Fruit fly (Drosophila melanogaster) whole organism, prepupa: Measurements from ENCODE around the gene CG15035.
A peak's percentile ranks its signal among the peaks of the same experiment; 100 is the strongest.

Experiments used
- Blimp-1 ChIP-seq: fragments of 200-800 bp; sonication (Bioruptor generic); optimal IDR thresholded peaks from 3 replicates; lab custom pipeline; 2017; ENCODE audit warnings: missing biosample characterization, missing genetic modification characterization, mild to moderate bottlenecking, moderate library complexity, missing genetic modification reagents
- CG10669 ChIP-seq: fragments of 200-800 bp; sonication (Bioruptor generic); optimal IDR thresholded peaks from 3 replicates; lab custom pipeline; 2018; ENCODE audit warnings: missing biosample characterization, mild to moderate bottlenecking, missing genetic modification characterization, moderate library complexity
- CG11294 ChIP-seq: fragments of 200-800 bp; sonication (Bioruptor generic); IDR thresholded peaks from 2 replicates; pipeline ENCODE4 v1.3.6; 2022; ENCODE audit warnings: missing biosample characterization, missing genetic modification characterization
- CG11902 ChIP-seq: fragments of 200-800 bp; sonication (Bioruptor generic); optimal IDR thresholded peaks from 3 replicates; lab custom pipeline; 2016; ENCODE audit warnings: missing biosample characterization, missing genetic modification characterization
- CG15336 ChIP-seq: fragments of 200-800 bp; sonication (Bioruptor generic); IDR thresholded peaks from 2 replicates; pipeline ENCODE4 v1.3.6; 2022; ENCODE audit warnings: missing biosample characterization, missing genetic modification characterization
- CG1621 ChIP-seq: fragments of 200-800 bp; sonication (Bioruptor generic); optimal IDR thresholded peaks from 3 replicates; lab custom pipeline; 2018; ENCODE audit warnings: missing biosample characterization, mild to moderate bottlenecking, missing genetic modification characterization
- CG3032 ChIP-seq: fragments of 200-800 bp; optimal IDR thresholded peaks from 2 replicates; lab custom pipeline; 2019; ENCODE audit warnings: missing biosample characterization, mild to moderate bottlenecking, missing genetic modification characterization, moderate library complexity
- CG31627 ChIP-seq: fragments of 200-800 bp; sonication (Bioruptor generic); optimal IDR thresholded peaks from 3 replicates; lab custom pipeline; 2016; ENCODE audit warnings: missing biosample characterization, missing genetic modification characterization
- CG34406 ChIP-seq: fragments of 200-800 bp; sonication (Bioruptor generic); optimal IDR thresholded peaks from 3 replicates; lab custom pipeline; 2016; ENCODE audit warnings: missing biosample characterization, missing genetic modification characterization
- CG3919 ChIP-seq: fragments of 200-800 bp; sonication (Bioruptor generic); optimal IDR thresholded peaks from 3 replicates; lab custom pipeline; 2016; ENCODE audit warnings: missing biosample characterization, missing genetic modification characterization
- CG4318 ChIP-seq: fragments of 200-800 bp; sonication (Bioruptor generic); optimal IDR thresholded peaks from 3 replicates; lab custom pipeline; 2017; ENCODE audit warnings: missing biosample characterization, mild to moderate bottlenecking, missing genetic modification characterization
- CG6163 ChIP-seq: fragments of 200-800 bp; sonication (Bioruptor generic); IDR thresholded peaks from 3 replicates; pipeline ENCODE4 v1.3.6; 2022; ENCODE audit warnings: missing biosample characterization, missing genetic modification characterization
- CG6276 ChIP-seq: fragments of 200-800 bp; sonication (Bioruptor generic); optimal IDR thresholded peaks from 2 replicates; lab custom pipeline; 2017; ENCODE audit warnings: missing biosample characterization, mild to moderate bottlenecking, missing genetic modification characterization
- CG6808 ChIP-seq: fragments of 200-800 bp; sonication (Bioruptor generic); optimal IDR thresholded peaks from 3 replicates; lab custom pipeline; 2017; ENCODE audit warnings: missing biosample characterization, missing genetic modification characterization, mild to moderate bottlenecking, moderate library complexity, missing genetic modification reagents
- CG7368 ChIP-seq: fragments of 200-800 bp; sonication (Bioruptor generic); optimal IDR thresholded peaks from 3 replicates; lab custom pipeline; 2016; ENCODE audit warnings: missing biosample characterization, missing genetic modification characterization
- CG8119 ChIP-seq: fragments of 200-800 bp; sonication (Bioruptor generic); IDR thresholded peaks from 3 replicates; pipeline ENCODE4 v1.3.6; 2022; ENCODE audit warnings: missing biosample characterization, missing genetic modification characterization
- CG8632 ChIP-seq: fragments of 200-800 bp; sonication (Bioruptor generic); optimal IDR thresholded peaks from 3 replicates; lab custom pipeline; 2016; ENCODE audit warnings: missing biosample characterization, missing genetic modification characterization
- CG9139 ChIP-seq: fragments of 200-800 bp; sonication (Bioruptor generic); optimal IDR thresholded peaks from 3 replicates; lab custom pipeline; 2017; ENCODE audit warnings: missing biosample characterization, mild to moderate bottlenecking, missing genetic modification characterization
- Eip75B ChIP-seq: fragments of 200-800 bp; sonication (Bioruptor generic); optimal IDR thresholded peaks from 3 replicates; lab custom pipeline; 2016; ENCODE audit warnings: missing biosample characterization, missing genetic modification characterization
- Eip78C ChIP-seq: fragments of 200-800 bp; sonication (Bioruptor generic); peaks from one replicate; lab custom pipeline; 2016; ENCODE audit warnings: missing biosample characterization, missing genetic modification characterization
- Gug ChIP-seq: fragments of 200-800 bp; sonication (Bioruptor generic); IDR thresholded peaks from 2 replicates; pipeline ENCODE4 v1.3.6; 2022; ENCODE audit warnings: missing biosample characterization, missing genetic modification characterization
- Hr39 ChIP-seq: fragments of 200-800 bp; sonication (Bioruptor generic); optimal IDR thresholded peaks from 2 replicates; lab custom pipeline; 2016; ENCODE audit warnings: missing biosample characterization, missing genetic modification characterization
- Hr4 ChIP-seq: fragments of 200-800 bp; sonication (Bioruptor generic); optimal IDR thresholded peaks from 3 replicates; lab custom pipeline; 2016; ENCODE audit warnings: missing biosample characterization, missing genetic modification characterization
- Lpt ChIP-seq: fragments of 200-800 bp; sonication (Bioruptor generic); optimal IDR thresholded peaks from 3 replicates; lab custom pipeline; 2016; ENCODE audit warnings: missing biosample characterization, missing genetic modification characterization
- OdsH ChIP-seq: fragments of 200-800 bp; sonication (Bioruptor generic); optimal IDR thresholded peaks from 3 replicates; lab custom pipeline; 2016; ENCODE audit warnings: missing biosample characterization, missing genetic modification characterization
- Sox102F ChIP-seq: fragments of 200-800 bp; sonication (Bioruptor generic); optimal IDR thresholded peaks from 2 replicates; lab custom pipeline; 2016; ENCODE audit warnings: missing biosample characterization, mild to moderate bottlenecking, missing genetic modification characterization
- Sox15 ChIP-seq: fragments of 200-800 bp; sonication (Bioruptor generic); optimal IDR thresholded peaks from 3 replicates; lab custom pipeline; 2016; ENCODE audit warnings: missing biosample characterization, missing genetic modification characterization
- achi ChIP-seq: fragments of 200-800 bp; sonication (Bioruptor generic); optimal IDR thresholded peaks from 3 replicates; lab custom pipeline; 2016; ENCODE audit warnings: missing biosample characterization, missing genetic modification characterization
- fd59A ChIP-seq: fragments of 200-800 bp; sonication (Bioruptor generic); optimal IDR thresholded peaks from 2 replicates; lab custom pipeline; 2017; ENCODE audit warnings: missing biosample characterization, mild to moderate bottlenecking, missing genetic modification characterization, missing genetic modification reagents
- fd85E ChIP-seq: fragments of 200-800 bp; sonication (Bioruptor generic); optimal IDR thresholded peaks from 3 replicates; lab custom pipeline; 2016; ENCODE audit warnings: missing biosample characterization, missing genetic modification characterization
- fkh ChIP-seq: fragments of 200-800 bp; sonication (Bioruptor generic); optimal IDR thresholded peaks from 3 replicates; lab custom pipeline; 2017; ENCODE audit warnings: missing biosample characterization, mild to moderate bottlenecking, missing genetic modification characterization, moderate library complexity
- lz ChIP-seq: fragments of 200-800 bp; sonication (Bioruptor generic); optimal IDR thresholded peaks from 3 replicates; lab custom pipeline; 2016; ENCODE audit warnings: missing biosample characterization, missing genetic modification characterization
- pdm3 ChIP-seq: fragments of 200-800 bp; sonication (Bioruptor generic); optimal IDR thresholded peaks from 3 replicates; lab custom pipeline; 2016; ENCODE audit warnings: missing biosample characterization, missing genetic modification characterization
- ss ChIP-seq, 2 experiments: fragments of 200-800 bp; sonication (Bioruptor generic); optimal IDR thresholded peaks; 2 replicates in 1 of 2; 3 replicates in 1 of 2; lab custom pipeline; 2017 to 2018; ENCODE audit warnings: mild to moderate bottlenecking in 2 of 2, missing biosample characterization in 2 of 2, missing genetic modification characterization in 2 of 2, moderate library complexity in 1 of 2
- svp ChIP-seq: fragments of 200-800 bp; sonication (Bioruptor generic); peaks from one replicate; lab custom pipeline; 2016; ENCODE audit warnings: missing biosample characterization, missing genetic modification characterization

CG15035 gene

DNA sequence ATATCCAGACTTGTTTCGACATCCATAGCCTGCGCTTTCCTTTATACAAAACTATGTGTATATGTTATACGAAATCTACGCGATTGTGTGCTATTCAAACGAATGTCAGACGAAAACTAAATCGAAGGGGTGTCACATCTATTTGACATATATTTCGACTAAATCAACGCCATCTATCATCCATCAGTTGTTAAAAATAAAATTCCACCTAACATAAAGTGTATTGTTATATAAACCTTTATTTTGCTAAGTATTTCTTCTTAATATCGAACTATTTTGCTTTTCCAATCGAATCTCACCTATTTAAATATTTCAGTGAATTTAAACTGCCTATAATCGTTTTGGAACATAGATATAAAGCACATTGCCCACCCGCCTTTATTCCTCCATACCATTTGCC is at the start of gene CG15035:
TSS of gene CG15035 (minus strand) at position 101 of the 400 bp plus-strand sequence.
- no peak for TF ChIP-seq fd85E
- no peak for TF ChIP-seq Hr4 (GFP tag; lab: Kevin White, UChicago)
- TF ChIP-seq CG9139, result no peak
- no peak for TF ChIP-seq CG7368
- no peak for TF ChIP-seq Blimp-1 (GFP tag; lab: Kevin White, UChicago)
- TF ChIP-seq Sox15, result no peak
- no peak for TF ChIP-seq CG3919 (GFP tag; lab: Kevin White, UChicago)

DNA sequence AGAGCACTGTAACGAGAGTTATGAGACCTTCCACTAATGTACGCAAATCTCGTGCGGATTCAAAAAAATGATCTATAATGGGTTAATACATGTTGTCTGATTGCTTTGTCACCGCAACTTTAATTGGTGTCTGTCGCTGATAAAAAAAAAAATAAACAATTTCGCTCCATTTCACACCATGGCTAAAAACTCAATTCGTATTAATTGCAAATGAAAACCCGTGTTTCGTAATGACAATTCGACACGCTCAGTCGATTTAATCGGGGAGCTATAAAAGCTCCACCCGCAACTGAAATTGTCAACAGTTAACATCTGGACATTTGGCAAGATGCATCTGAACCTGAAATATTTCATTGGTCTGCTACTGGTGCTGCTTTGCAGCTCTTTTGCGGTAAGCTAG is 48.9 kb upstream of the CG15035 start, which contains the start of gene CG11368:
TSS of gene CG11368 (plus strand) at position 301 of the 400 bp plus-strand sequence.
- no peak for TF ChIP-seq Sox102F (GFP tag; lab: Kevin White, UChicago)
- no peak for TF ChIP-seq CG6276

DNA sequence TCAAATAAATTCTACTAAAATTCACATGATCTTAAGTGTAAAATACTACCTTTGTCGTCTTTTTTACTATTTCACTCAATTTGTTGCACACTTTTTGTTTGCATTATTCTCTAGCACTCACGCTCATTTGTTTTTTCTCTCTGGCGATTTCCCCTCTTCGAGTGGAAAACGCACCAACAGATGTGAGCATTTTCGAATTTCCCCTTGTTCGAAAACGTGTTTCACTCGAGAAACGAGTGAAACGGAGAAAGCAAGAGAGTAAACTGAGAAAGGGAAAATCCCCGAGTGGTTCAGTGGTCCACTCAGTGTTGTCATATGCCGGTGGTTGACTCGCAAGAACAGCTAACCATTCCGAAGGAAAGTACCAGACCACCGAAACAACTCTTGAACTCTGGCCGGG is 42.0 kb upstream of the CG15035 start:
- TF ChIP-seq CG6276, result peak; percentile 3
- TF ChIP-seq CG6163 (GFP tag; lab: Robert Waterston, UW), result no peak
- no peak for TF ChIP-seq CG7368
- TF ChIP-seq OdsH, result no peak
- TF ChIP-seq Eip78C (GFP tag; lab: Kevin White, UChicago), result no peak
- TF ChIP-seq, all 60 proteins: peak for 1

DNA sequence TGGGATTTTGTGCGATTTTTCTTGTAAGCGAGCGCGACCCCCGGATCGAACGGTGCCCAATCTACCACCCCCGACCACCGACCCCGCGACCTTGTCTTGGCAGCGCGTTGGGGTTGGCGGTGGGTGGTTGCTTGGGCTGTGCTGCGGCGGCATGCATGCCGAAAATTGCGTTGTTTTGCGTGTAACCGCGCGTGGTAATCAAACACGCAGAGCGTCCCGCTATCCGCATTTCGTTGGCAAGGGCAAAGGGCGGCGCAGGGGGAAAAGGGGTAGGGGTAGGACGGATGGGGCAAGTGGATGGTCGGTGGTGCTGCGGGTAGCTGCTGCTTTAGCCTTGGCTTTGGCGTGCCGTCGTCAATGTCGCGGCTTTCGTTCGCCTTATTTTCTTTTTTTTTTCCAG is 29.4 kb upstream of the CG15035 start:
- TF ChIP-seq svp (GFP tag; lab: Kevin White, UChicago), result no peak
- no peak for TF ChIP-seq ss (GFP tag; optimal IDR thresholded peaks at IDR 0.05; lab: Kevin White, UChicago)

DNA sequence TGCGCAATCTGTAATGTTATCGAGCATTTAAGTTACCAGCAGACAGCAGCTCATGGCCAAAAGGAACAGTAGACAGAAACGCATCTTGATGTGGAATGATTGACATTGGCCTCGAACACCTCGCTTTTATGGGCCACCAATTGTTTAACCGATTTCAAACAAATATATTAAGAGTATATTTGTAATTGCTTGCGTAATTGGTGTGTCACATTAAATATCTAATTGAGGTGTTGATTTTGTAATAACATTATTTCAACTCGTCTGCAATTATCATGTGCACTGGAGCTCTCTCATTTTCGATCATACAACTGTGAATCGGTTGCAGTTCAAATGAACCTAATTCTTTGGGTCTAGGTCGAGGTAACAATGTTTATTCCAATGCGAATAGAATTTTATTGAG is 22.7 kb upstream of the CG15035 start, which contains the start of gene CG32726:
TSS of gene CG32726 (minus strand) at position 101 of the 400 bp plus-strand sequence.
- TF ChIP-seq CG6276 (no peak), CG31627 (no peak), Lpt (GFP tag; lab: Kevin White, UChicago) (no peak), Hr39 (GFP tag; lab: Kevin White, UChicago) (no peak), CG7368 (no peak), svp (GFP tag; lab: Kevin White, UChicago) (no peak), ss (GFP tag; optimal IDR thresholded peaks at IDR 0.05; lab: Kevin White, UChicago) (no peak), pdm3 (no peak), CG11294 (no peak), CG1621 (tag; lab: Kevin White, UChicago) (no peak), achi (GFP tag; lab: Kevin White, UChicago) (no peak), CG6808 (GFP tag; lab: Kevin White, UChicago) (no peak), Eip78C (GFP tag; lab: Kevin White, UChicago) (no peak), CG8119 (GFP tag; lab: Robert Waterston, UW) (no peak), Sox102F (GFP tag; lab: Kevin White, UChicago) (no peak)

DNA sequence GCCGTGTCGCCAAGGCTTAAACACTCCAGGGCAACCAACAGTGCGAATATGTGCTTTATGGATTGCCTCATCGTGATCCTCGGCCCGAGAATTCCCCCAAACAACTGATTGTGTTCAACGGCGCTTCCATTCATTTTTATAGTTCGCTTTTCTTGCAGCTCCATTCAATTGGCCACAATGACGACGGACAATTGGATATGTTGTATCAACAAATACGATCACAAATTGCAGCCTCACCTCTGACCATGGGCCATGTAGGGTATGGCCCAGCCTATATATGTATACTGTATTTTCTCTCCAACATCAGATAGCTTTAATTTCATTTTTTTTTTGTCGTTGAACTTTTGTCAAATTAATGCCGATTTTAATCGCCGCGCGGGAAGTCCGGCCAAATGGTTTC is 21.8 kb upstream of the CG15035 start, which contains the start of gene CG15036:
TSS of gene CG15036 (minus strand) at position 101 of the 400 bp plus-strand sequence.
- TF ChIP-seq CG11294 (no peak), fd59A (GFP tag; lab: Kevin White, UChicago) (no peak), CG31627 (no peak), Eip75B (no peak), lz (GFP tag; lab: Kevin White, UChicago) (no peak), fkh (GFP tag; lab: Kevin White, UChicago) (no peak), CG34406 (no peak), CG3032 (tag; lab: Kevin White, UChicago) (no peak), Gug (no peak), CG11902 (GFP tag; lab: Kevin White, UChicago) (no peak), CG10669 (GFP tag; lab: Kevin White, UChicago) (no peak), CG15336 (no peak), CG8632 (GFP tag; lab: Kevin White, UChicago) (no peak), Hr4 (GFP tag; lab: Kevin White, UChicago) (no peak), CG6163 (GFP tag; lab: Robert Waterston, UW) (no peak), OdsH (no peak), CG4318 (no peak), CG6276 (no peak), Lpt (GFP tag; lab: Kevin White, UChicago) (no peak)
